Worm (Caenorhabditis elegans) whole organism, mixed stage, embryonic: Measurements from ENCODE around the gene ugt-39.

Source experiments
- M03D4.4 ChIP-seq: sonication (generic microtip); optimal IDR thresholded peaks from 2 replicates; lab custom pipeline; 2017; ENCODE audit warnings: mild to moderate bottlenecking, missing genetic modification characterization, missing compliant biosample characterization
- blmp-1 ChIP-seq: fragments of 150-350 bp; optimal IDR thresholded peaks from 2 replicates; lab custom pipeline; 2014; ENCODE audit warnings: missing biosample characterization, missing genetic modification characterization
- ceh-39 ChIP-seq: fragments of 150-350 bp; optimal IDR thresholded peaks from 2 replicates; lab custom pipeline; 2014; ENCODE audit warnings: missing biosample characterization, missing genetic modification characterization
- ceh-83 ChIP-seq: fragments of 200-800 bp; sonication (Bioruptor generic); optimal IDR thresholded peaks from 2 replicates; lab custom pipeline; 2018; ENCODE audit warnings: mild to moderate bottlenecking, missing genetic modification characterization, missing compliant biosample characterization
- ces-1 ChIP-seq: fragments of 150-350 bp; optimal IDR thresholded peaks from 2 replicates; lab custom pipeline; 2014; ENCODE audit warnings: missing biosample characterization, missing genetic modification reagents, missing genetic modification characterization
- drap-1 ChIP-seq: fragments of 200-800 bp; sonication (Bioruptor generic); optimal IDR thresholded peaks from 3 replicates; lab custom pipeline; 2018; ENCODE audit warnings: mild to moderate bottlenecking, missing genetic modification characterization, missing compliant biosample characterization
- elt-1 ChIP-seq: sonication (generic microtip); optimal IDR thresholded peaks from 2 replicates; lab custom pipeline; 2017; ENCODE audit warnings: missing genetic modification characterization, mild to moderate bottlenecking, missing compliant biosample characterization, antibody characterized with exemption, moderate library complexity, borderline replicate concordance; ENCODE audit not compliant: insufficient read depth
- elt-3 ChIP-seq: fragments of 150-350 bp; optimal IDR thresholded peaks from 2 replicates; lab custom pipeline; 2014; ENCODE audit warnings: missing biosample characterization, missing genetic modification characterization
- ham-2 ChIP-seq: fragments of 200-800 bp; sonication (Bioruptor generic); optimal IDR thresholded peaks from 2 replicates; lab custom pipeline; 2018; ENCODE audit warnings: mild to moderate bottlenecking, missing genetic modification characterization, missing compliant biosample characterization
- hlh-1 ChIP-seq: fragments of 150-350 bp; optimal IDR thresholded peaks from 2 replicates; lab custom pipeline; 2014; ENCODE audit warnings: missing biosample characterization, missing genetic modification reagents, missing genetic modification characterization
- lin-13 ChIP-seq: fragments of 150-350 bp; optimal IDR thresholded peaks from 2 replicates; lab custom pipeline; 2014; ENCODE audit warnings: missing biosample characterization, missing genetic modification characterization
- lin-32 ChIP-seq: fragments of 200-800 bp; sonication (Bioruptor generic); optimal IDR thresholded peaks from 2 replicates; lab custom pipeline; 2018; ENCODE audit warnings: mild to moderate bottlenecking, missing genetic modification characterization, missing compliant biosample characterization
- lsy-2 ChIP-seq: fragments of 150-350 bp; optimal IDR thresholded peaks from 2 replicates; lab custom pipeline; 2014; ENCODE audit warnings: missing biosample characterization, missing genetic modification characterization
- mab-5 ChIP-seq: fragments of 150-350 bp; optimal IDR thresholded peaks from 2 replicates; lab custom pipeline; 2014; ENCODE audit warnings: missing biosample characterization, missing genetic modification characterization
- nhr-2 ChIP-seq: fragments of 150-350 bp; optimal IDR thresholded peaks from 2 replicates; lab custom pipeline; 2014; ENCODE audit warnings: missing biosample characterization, missing genetic modification characterization
- nhr-237 ChIP-seq: fragments of 150-350 bp; optimal IDR thresholded peaks from 2 replicates; lab custom pipeline; 2014; ENCODE audit warnings: missing biosample characterization, missing genetic modification characterization
- nhr-28 ChIP-seq: fragments of 150-350 bp; optimal IDR thresholded peaks from 2 replicates; lab custom pipeline; 2014; ENCODE audit warnings: missing biosample characterization, missing genetic modification characterization
- nhr-76 ChIP-seq: sonication (generic microtip); optimal IDR thresholded peaks from 2 replicates; lab custom pipeline; 2017; ENCODE audit warnings: missing biosample characterization, missing genetic modification characterization
- pha-4 ChIP-seq: fragments of 150-350 bp; optimal IDR thresholded peaks from 2 replicates; lab custom pipeline; 2018; ENCODE audit warnings: missing biosample characterization, missing genetic modification reagents, missing genetic modification characterization
- snpc-4 ChIP-seq: fragments of 150-350 bp; optimal IDR thresholded peaks from 2 replicates; lab custom pipeline; 2014; ENCODE audit warnings: missing biosample characterization, missing genetic modification characterization
- sptf-1 ChIP-seq: sonication (generic microtip); optimal IDR thresholded peaks from 2 replicates; lab custom pipeline; 2017; ENCODE audit warnings: mild to moderate bottlenecking, missing genetic modification characterization, moderate library complexity, missing compliant biosample characterization
- tbx-8 ChIP-seq: fragments of 200-800 bp; sonication (Bioruptor generic); optimal IDR thresholded peaks from 2 replicates; lab custom pipeline; 2018; ENCODE audit warnings: mild to moderate bottlenecking, missing genetic modification characterization, moderate library complexity, missing compliant biosample characterization
- unc-120 ChIP-seq: sonication (generic microtip); optimal IDR thresholded peaks from 2 replicates; lab custom pipeline; 2017; ENCODE audit warnings: missing genetic modification characterization, missing compliant biosample characterization; ENCODE audit not compliant: poor library complexity, severe bottlenecking
- unc-39 ChIP-seq: fragments of 150-350 bp; optimal IDR thresholded peaks from 2 replicates; lab custom pipeline; 2014; ENCODE audit warnings: missing biosample characterization, missing genetic modification characterization
- unc-62 ChIP-seq: fragments of 150-350 bp; optimal IDR thresholded peaks from 2 replicates; lab custom pipeline; 2014; ENCODE audit warnings: missing biosample characterization, missing genetic modification reagents, missing genetic modification characterization
- zip-8 ChIP-seq: fragments of 150-350 bp; optimal IDR thresholded peaks from 2 replicates; lab custom pipeline; 2014; ENCODE audit warnings: missing biosample characterization, missing genetic modification characterization
- ztf-11 ChIP-seq: fragments of 150-350 bp; optimal IDR thresholded peaks from 2 replicates; lab custom pipeline; 2014; ENCODE audit warnings: missing biosample characterization, missing genetic modification characterization

Gene ugt-39

DNA sequence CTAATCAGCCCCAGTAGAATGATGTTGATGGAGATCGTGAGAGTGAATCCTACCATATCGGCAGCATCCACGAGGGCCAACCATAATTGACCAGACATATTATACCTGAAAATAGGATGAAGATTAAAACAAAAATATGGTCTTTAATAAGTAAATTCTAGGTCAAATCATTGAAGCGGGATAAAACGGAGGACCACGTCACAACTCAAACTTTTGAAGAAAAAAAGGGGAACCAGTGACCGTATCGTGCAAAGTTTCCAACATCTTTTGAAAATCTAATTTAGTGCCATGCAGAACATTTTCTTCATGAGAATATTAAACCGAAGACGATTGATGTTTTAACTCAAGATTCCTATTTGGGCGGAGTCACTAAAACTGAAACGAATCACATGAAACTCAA lies 18.6 kb upstream of the ugt-39 start, which contains the start of gene str-112:
TSS of gene str-112 (minus strand) at position 101 of the 400 bp plus-strand sequence.
- no peak for TF ChIP-seq zip-8
- TF ChIP-seq sptf-1 (tag; lab: Kevin White, UChicago): no peak
- TF ChIP-seq drap-1 (GFP tag; lab: Kevin White, UChicago): no peak
- no peak for TF ChIP-seq blmp-1
- TF ChIP-seq lin-13 (tag; lab: Kevin White, UChicago): no peak
- no peak for TF ChIP-seq ces-1 (GFP tag; lab: Kevin White, UChicago)
- no peak for TF ChIP-seq lsy-2 (tag; lab: Kevin White, UChicago)
- TF ChIP-seq nhr-237 (tag; lab: Kevin White, UChicago): no peak
- TF ChIP-seq ceh-39: no peak
- no peak for TF ChIP-seq ham-2 (GFP tag; lab: Kevin White, UChicago)
- TF ChIP-seq M03D4.4 (tag; lab: Kevin White, UChicago): no peak
- no peak for TF ChIP-seq unc-62 (GFP tag; lab: Kevin White, UChicago)

ce11 chrV:7140368-7140767 lies 16.6 kb upstream of the ugt-39 start:
- TF ChIP-seq elt-1 (tag; lab: Kevin White, UChicago) (no peak), hlh-1 (tag; lab: Kevin White, UChicago) (no peak)

DNA sequence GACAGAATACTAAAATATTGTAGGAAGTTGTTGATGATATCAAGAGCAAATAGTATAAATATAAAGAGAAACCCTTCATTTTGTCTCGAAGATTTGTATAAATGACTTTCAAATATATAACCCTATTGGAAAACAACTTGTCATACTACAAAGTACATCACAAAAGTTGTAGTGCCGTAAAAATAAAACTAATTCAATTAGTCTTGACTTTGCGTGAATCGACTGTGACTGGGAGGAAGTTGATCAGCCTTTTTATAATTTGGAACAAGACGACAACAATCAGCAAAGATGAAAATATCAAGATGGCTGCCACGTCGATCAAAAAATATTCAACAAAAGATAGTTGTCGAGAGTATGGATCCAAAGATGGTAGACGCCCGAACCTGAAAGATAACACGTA lies 15.1 kb upstream of the ugt-39 start, which contains the start of gene ugt-40:
TSS of gene ugt-40 (minus strand) at position 101 of the 400 bp plus-strand sequence.
- no peak for TF ChIP-seq nhr-28 (tag; lab: Kevin White, UChicago)
- TF ChIP-seq drap-1 (GFP tag; lab: Kevin White, UChicago): no peak
- TF ChIP-seq nhr-76 (tag; lab: Kevin White, UChicago): no peak
- no peak for TF ChIP-seq elt-1 (tag; lab: Kevin White, UChicago)
- TF ChIP-seq M03D4.4 (tag; lab: Kevin White, UChicago): no peak
- no peak for TF ChIP-seq unc-39 (tag; lab: Kevin White, UChicago)
- TF ChIP-seq unc-120 (tag; lab: Kevin White, UChicago): no peak
- no peak for TF ChIP-seq lin-32 (GFP tag; lab: Kevin White, UChicago)
- no peak for TF ChIP-seq elt-3 (tag; lab: Kevin White, UChicago)
- no peak for TF ChIP-seq lsy-2 (tag; lab: Kevin White, UChicago)
- TF ChIP-seq ceh-39: no peak
- TF ChIP-seq ceh-83: no peak
- no peak for TF ChIP-seq pha-4 (tag; lab: Kevin White, UChicago)
- TF ChIP-seq ztf-11 (tag; lab: Kevin White, UChicago): no peak
- no peak for TF ChIP-seq nhr-237 (tag; lab: Kevin White, UChicago)
- TF ChIP-seq, all 35 proteins: peak for 0

- TF ChIP-seq mab-5: no peak
- no peak for TF ChIP-seq unc-120 (tag; lab: Kevin White, UChicago)
- TF ChIP-seq ceh-39: no peak
- no peak for TF ChIP-seq nhr-2
- no peak for TF ChIP-seq elt-1 (tag; lab: Kevin White, UChicago)
- TF ChIP-seq, all 35 proteins: peak for 0
Measured at ce11 chrV:7142661-7143060, 14.3 kb upstream of the ugt-39 start.

DNA sequence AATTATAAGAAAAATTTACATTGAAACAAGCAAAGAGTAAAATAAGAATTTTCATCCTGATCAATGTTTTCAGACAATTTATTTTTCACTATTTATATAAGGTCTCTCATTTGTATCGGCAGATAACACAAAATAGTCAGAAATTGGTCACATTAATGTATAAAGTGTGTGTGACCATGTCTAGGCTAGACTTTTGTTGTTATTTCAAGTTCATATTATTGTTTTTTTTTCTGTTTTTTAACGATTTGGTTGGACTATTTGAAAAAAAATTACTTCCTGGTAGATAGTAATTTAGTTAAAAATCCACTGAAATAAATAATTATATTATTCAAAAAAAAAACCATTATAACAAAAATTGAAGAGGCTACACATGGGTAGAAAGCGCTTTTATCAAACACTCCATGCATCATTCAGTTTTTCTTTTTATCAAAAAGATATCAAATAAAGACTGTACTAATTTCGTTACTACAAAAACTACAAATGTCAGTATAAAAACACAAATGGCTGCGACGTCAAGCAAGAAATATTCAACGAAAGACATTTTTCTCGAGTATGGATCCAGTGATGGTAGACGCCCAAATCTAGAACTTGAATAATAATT lies 11.6 kb upstream of the ugt-39 start, which contains the start of gene ugt-37:
TSS of gene ugt-37 (minus strand) at position 69 of the 601 bp plus-strand sequence.
- no peak for TF ChIP-seq tbx-8
- TF ChIP-seq elt-1 (tag; lab: Kevin White, UChicago): no peak
- no peak for TF ChIP-seq hlh-1 (tag; lab: Kevin White, UChicago)
- no peak for TF ChIP-seq unc-39 (tag; lab: Kevin White, UChicago)
- no peak for TF ChIP-seq drap-1 (GFP tag; lab: Kevin White, UChicago)
- TF ChIP-seq nhr-76 (tag; lab: Kevin White, UChicago): no peak
- TF ChIP-seq pha-4 (tag; lab: Kevin White, UChicago): no peak
- no peak for TF ChIP-seq ham-2 (GFP tag; lab: Kevin White, UChicago)
- no peak for TF ChIP-seq lin-32 (GFP tag; lab: Kevin White, UChicago)
- no peak for TF ChIP-seq ces-1 (GFP tag; lab: Kevin White, UChicago)
- no peak for TF ChIP-seq nhr-2
- no peak for TF ChIP-seq ztf-11 (tag; lab: Kevin White, UChicago)
- no peak for TF ChIP-seq elt-3 (tag; lab: Kevin White, UChicago)
- no peak for TF ChIP-seq mab-5
- TF ChIP-seq lsy-2 (tag; lab: Kevin White, UChicago): no peak
- TF ChIP-seq snpc-4 (tag; lab: Kevin White, UChicago): no peak
- TF ChIP-seq, all 35 proteins: peak for 0
